Worm (Caenorhabditis elegans): Measurements from ENCODE around the gene pid-1.

DNA sequence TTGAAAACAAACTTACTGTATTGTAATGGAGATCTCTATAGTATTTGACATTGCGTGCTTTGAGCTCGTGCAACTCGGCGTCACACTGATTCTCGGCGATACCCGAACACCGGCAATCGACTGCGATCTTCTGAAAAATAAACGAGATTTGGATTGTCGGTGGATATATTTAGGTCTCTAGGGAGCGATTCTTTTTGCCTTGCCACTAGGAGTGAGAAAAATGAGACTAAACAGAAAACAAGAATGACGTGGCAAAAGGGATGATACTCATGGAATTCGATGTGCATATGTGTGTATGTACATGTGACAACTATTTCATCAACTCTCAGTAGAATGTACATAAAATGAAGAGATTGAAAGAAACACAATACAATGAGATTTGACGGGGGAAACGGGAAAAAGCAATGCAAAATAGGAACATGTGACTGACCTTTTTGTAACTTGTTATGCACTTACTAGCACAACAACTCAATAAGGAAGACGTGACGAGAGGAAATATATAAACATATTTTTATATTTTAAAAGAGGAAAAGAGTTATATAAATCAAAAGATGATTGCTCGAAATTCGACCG lies 24.3 kb upstream of the pid-1 start:
- TF ChIP-seq ama-1 (optimal IDR thresholded peaks at IDR 0.05) = no peak
- TF ChIP-seq unc-86 (tag; optimal IDR thresholded peaks at IDR 0.05) = no peak
- no peak for TF ChIP-seq gmeb-2 (tag; optimal IDR thresholded peaks at IDR 0.05)
- no peak for TF ChIP-seq ceh-6 (GFP tag; optimal IDR thresholded peaks at IDR 0.05)
- TF ChIP-seq tbx-2 (tag; optimal IDR thresholded peaks at IDR 0.05) = no peak
- TF ChIP-seq dmd-4 (tag; optimal IDR thresholded peaks at IDR 0.05; ENCODE audit: borderline replicate concordance) = no peak
- TF ChIP-seq pag-3 (tag; optimal IDR thresholded peaks at IDR 0.05; ENCODE audit: borderline replicate concordance) = no peak
- TF ChIP-seq hlh-30 (tag; optimal IDR thresholded peaks at IDR 0.05; ENCODE audit: insufficient read depth) = no peak
